Worm (Caenorhabditis elegans) whole organism, L3 larva: ENCODE data around the gene frpr-15.

Experiments used
- daf-12 ChIP-seq: fragments of 150-350 bp; optimal IDR thresholded peaks from 2 replicates; lab custom pipeline; 2014; ENCODE audit warnings: missing biosample characterization, missing genetic modification reagents, missing genetic modification characterization
- elt-3 ChIP-seq, 3 experiments: fragments of 150-350 bp in 1 of 3; sonication (generic microtip) in 2 of 3; optimal IDR thresholded peaks; 2 replicates in 2 of 3; 4 replicates in 1 of 3; lab custom pipeline; 2014 to 2017; ENCODE audit warnings: missing biosample characterization in 3 of 3, missing genetic modification characterization in 3 of 3
- eor-1 ChIP-seq, 2 experiments: fragments of 150-350 bp; optimal IDR thresholded peaks; 2 replicates each; lab custom pipeline; 2014 to 2018; ENCODE audit warnings: missing biosample characterization in 2 of 2, missing genetic modification characterization in 2 of 2
- lsy-12 ChIP-seq: sonication (generic microtip); optimal IDR thresholded peaks from 2 replicates; lab custom pipeline; 2016; ENCODE audit warnings: mild to moderate bottlenecking, missing genetic modification characterization, missing compliant biosample characterization
- nhr-11 ChIP-seq: fragments of 150-350 bp; optimal IDR thresholded peaks from 2 replicates; lab custom pipeline; 2014; ENCODE audit warnings: missing biosample characterization, missing genetic modification characterization
- snpc-4 ChIP-seq: fragments of 150-350 bp; optimal IDR thresholded peaks from 2 replicates; lab custom pipeline; 2014; ENCODE audit warnings: missing biosample characterization, missing genetic modification characterization

- TF ChIP-seq lsy-12 (tag; lab: Kevin White, UChicago) (no peak), snpc-4 (tag; lab: Kevin White, UChicago) (no peak), nhr-11 (tag; lab: Kevin White, UChicago) (no peak), elt-3 (tag; optimal IDR thresholded peaks at IDR 0.05; lab: Kevin White, UChicago) (no peak), eor-1 (tag; optimal IDR thresholded peaks at IDR 0.05; lab: Kevin White, UChicago) (no peak), daf-12 (tag; lab: Kevin White, UChicago) (no peak)
Measured at ce11 chrV:12670607-12671006, 9.3 kb upstream of the frpr-15 start, which contains the start of gene srx-116.
